Fruit fly (Drosophila melanogaster) whole organism: Measurements from ENCODE around the gene CG13003.

ENCODE experiments used
- CG8478 ChIP-seq: fragments of >200 bp; optimal IDR thresholded peaks from 2 replicates; lab custom pipeline; 2018; ENCODE audit warnings: inconsistent platforms
- Dll ChIP-seq: fragments of >200 bp; optimal IDR thresholded peaks from 2 replicates; lab custom pipeline; 2017
- EcR ChIP-seq, 2 experiments: fragments of >200 bp; optimal IDR thresholded peaks; 2 replicates each; lab custom pipeline; 2017; ENCODE audit warnings: missing biosample characterization in 2 of 2, missing genetic modification characterization in 2 of 2, missing genetic modification reagents in 2 of 2
- pan ChIP-seq: fragments of >200 bp; optimal IDR thresholded peaks from 2 replicates; lab custom pipeline; 2017
- psq ChIP-seq: fragments of >200 bp; optimal IDR thresholded peaks from 2 replicates; lab custom pipeline; 2017
- usp ChIP-seq: fragments of >200 bp; optimal IDR thresholded peaks from 2 replicates; lab custom pipeline; 2017; ENCODE audit warnings: missing biosample characterization, missing genetic modification characterization, mixed read lengths

CG13003 gene

DNA sequence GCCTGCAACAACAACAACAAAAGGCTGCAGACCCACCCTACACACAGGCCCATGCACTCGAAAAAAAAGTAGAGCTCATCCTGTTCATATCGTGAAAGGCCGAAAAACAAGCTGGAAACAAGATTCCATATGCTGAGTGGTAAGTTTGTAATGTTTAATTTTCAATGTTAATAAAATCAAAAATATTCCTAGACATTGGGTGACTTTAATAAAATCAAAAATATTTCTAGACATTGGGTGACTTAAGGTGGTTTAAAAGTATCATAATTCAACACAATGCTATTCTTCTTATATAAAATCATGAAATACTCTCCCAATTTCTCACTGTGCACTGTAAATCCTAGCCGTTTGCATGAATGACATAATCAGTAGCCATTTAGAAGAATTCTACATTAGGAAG, 3.7 kb upstream of the CG13003 start:
- TF ChIP-seq pan (lab: Kevin White, UChicago) (no peak), EcR (GFP tag; optimal IDR thresholded peaks at IDR 0.05; lab: Kevin White, UChicago) (no peak), CG8478 (lab: Kevin White, UChicago) (no peak), Dll (lab: Kevin White, UChicago) (no peak), usp (GFP tag; lab: Kevin White, UChicago) (no peak), psq (no peak)

dm6 chrX:16874671-16875070, 1.7 kb downstream of the CG13003 start:
- TF ChIP-seq Dll (lab: Kevin White, UChicago) = no peak
- TF ChIP-seq psq = no peak
- TF ChIP-seq CG8478 (lab: Kevin White, UChicago) = no peak
- TF ChIP-seq EcR (GFP tag; optimal IDR thresholded peaks at IDR 0.05; lab: Kevin White, UChicago) = no peak
- no peak for TF ChIP-seq pan (lab: Kevin White, UChicago)
- no peak for TF ChIP-seq usp (GFP tag; lab: Kevin White, UChicago)

DNA sequence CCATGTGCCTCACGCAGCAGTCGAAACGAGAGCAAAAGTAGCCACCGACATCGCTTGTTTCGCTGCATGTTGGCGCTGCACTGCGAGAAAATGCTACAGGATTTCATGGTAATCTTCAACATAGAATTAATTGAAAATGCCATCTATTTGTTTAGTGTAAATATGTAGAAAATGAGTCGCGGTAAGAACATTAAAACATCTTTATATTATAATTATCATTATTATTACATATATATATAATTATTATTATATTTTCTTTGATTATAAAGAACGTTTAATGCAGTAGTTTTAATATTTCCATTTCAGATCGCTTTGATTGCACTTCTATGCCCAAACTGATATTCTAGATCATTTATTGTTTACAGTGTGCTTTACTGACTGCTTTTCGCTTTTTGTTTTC, 3.3 kb downstream of the CG13003 start:
- TF ChIP-seq usp (GFP tag; lab: Kevin White, UChicago) = no peak
- no peak for TF ChIP-seq EcR (GFP tag; optimal IDR thresholded peaks at IDR 0.05; lab: Kevin White, UChicago)
- no peak for TF ChIP-seq Dll (lab: Kevin White, UChicago)
- no peak for TF ChIP-seq pan (lab: Kevin White, UChicago)
- TF ChIP-seq CG8478 (lab: Kevin White, UChicago) = no peak
- TF ChIP-seq psq = no peak

- no peak for TF ChIP-seq pan (lab: Kevin White, UChicago)
- TF ChIP-seq psq = no peak
- no peak for TF ChIP-seq CG8478 (lab: Kevin White, UChicago)
- TF ChIP-seq EcR (GFP tag; optimal IDR thresholded peaks at IDR 0.05; lab: Kevin White, UChicago) = no peak
- TF ChIP-seq usp (GFP tag; lab: Kevin White, UChicago) = no peak
- no peak for TF ChIP-seq Dll (lab: Kevin White, UChicago)
Observed at dm6 chrX:16871808-16872207, 4.5 kb downstream of the CG13003 start.

DNA sequence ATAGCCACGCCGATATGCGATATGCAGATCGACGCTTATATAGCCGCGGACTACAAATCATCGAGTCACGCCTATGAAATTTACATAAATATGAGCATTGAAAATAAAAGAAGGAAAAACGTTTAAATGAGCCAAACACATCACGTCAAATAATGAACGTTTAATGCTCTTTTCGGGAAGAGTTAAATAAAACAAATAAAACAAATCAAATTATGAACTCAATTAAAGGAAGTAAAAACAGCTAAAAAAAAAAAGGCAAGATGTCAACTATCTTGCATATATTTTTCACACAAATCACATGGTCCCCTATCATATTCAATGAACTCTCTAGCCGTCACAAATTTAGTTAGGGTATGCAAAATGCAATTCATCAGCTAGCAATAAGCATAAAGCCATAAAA, 8.7 kb downstream of the CG13003 start:
- TF ChIP-seq pan (lab: Kevin White, UChicago) (no peak), CG8478 (lab: Kevin White, UChicago) (no peak)

- TF ChIP-seq EcR (GFP tag; optimal IDR thresholded peaks at IDR 0.05; lab: Kevin White, UChicago) (no peak), Dll (lab: Kevin White, UChicago) (no peak), usp (GFP tag; lab: Kevin White, UChicago) (no peak), pan (lab: Kevin White, UChicago) (no peak), CG8478 (lab: Kevin White, UChicago) (no peak)
Observed at dm6 chrX:16859732-16860131, 16.6 kb downstream of the CG13003 start.

dm6 chrX:16854746-16855145, 21.6 kb downstream of the CG13003 start:
- no peak for TF ChIP-seq psq
- no peak for TF ChIP-seq CG8478 (lab: Kevin White, UChicago)
- TF ChIP-seq Dll (lab: Kevin White, UChicago) = no peak
- TF ChIP-seq pan (lab: Kevin White, UChicago) = no peak
- TF ChIP-seq usp (GFP tag; lab: Kevin White, UChicago) = no peak
- no peak for TF ChIP-seq EcR (GFP tag; optimal IDR thresholded peaks at IDR 0.05; lab: Kevin White, UChicago)

DNA sequence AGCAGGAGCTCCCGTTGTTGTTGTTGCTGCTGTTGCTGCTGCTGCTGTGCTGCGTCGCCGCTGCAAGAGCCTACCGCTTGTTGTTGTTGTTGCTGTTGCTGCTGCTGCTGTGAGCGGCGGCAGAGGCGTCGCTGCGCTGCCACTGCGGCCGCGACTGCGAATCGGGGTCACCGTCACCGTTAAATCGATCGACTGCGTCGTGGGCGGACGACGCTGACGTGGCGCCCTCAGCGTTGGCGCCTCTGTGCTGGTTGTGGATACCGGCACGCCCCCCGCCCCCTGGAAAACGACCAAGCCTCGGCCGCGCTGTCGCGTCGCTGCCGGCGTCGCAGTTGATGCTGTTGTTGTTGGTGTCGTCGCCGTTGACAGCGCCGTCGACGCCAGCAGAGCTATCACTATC, 26.8 kb downstream of the CG13003 start:
- TF ChIP-seq CG8478 (lab: Kevin White, UChicago) = no peak
- no peak for TF ChIP-seq Dll (lab: Kevin White, UChicago)
- no peak for TF ChIP-seq EcR (GFP tag; optimal IDR thresholded peaks at IDR 0.05; lab: Kevin White, UChicago)
- no peak for TF ChIP-seq usp (GFP tag; lab: Kevin White, UChicago)
- no peak for TF ChIP-seq pan (lab: Kevin White, UChicago)
- no peak for TF ChIP-seq psq

DNA sequence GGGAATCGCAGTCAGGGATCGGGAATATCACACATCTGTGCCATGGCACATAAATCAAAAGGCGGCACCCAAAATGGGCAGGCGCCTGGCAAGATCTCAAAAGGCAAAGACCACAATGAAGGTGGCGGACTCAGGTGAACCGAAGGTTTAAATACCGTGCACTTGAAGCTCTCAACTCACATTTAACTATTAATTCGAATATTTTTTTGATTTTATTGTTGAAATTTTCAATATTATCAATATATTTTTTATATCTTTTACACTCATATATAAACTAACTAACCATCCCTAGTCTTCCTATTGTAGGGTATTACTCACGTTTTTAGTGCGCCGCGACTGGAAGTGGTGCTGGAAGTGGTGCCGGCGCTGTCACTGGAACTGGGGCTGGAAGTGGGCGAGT, 27.4 kb downstream of the CG13003 start:
- TF ChIP-seq CG8478 (lab: Kevin White, UChicago) (no peak), psq (no peak), usp (GFP tag; lab: Kevin White, UChicago) (no peak), EcR (GFP tag; optimal IDR thresholded peaks at IDR 0.05; lab: Kevin White, UChicago) (no peak), pan (lab: Kevin White, UChicago) (no peak), Dll (lab: Kevin White, UChicago) (no peak)

- TF ChIP-seq usp (GFP tag; lab: Kevin White, UChicago) = no peak
- TF ChIP-seq Dll (lab: Kevin White, UChicago) = no peak
- TF ChIP-seq EcR (GFP tag; optimal IDR thresholded peaks at IDR 0.05; lab: Kevin White, UChicago) = no peak
- no peak for TF ChIP-seq psq
- no peak for TF ChIP-seq CG8478 (lab: Kevin White, UChicago)
- TF ChIP-seq pan (lab: Kevin White, UChicago) = no peak
Observed at dm6 chrX:16846575-16846974, 29.8 kb downstream of the CG13003 start.

DNA sequence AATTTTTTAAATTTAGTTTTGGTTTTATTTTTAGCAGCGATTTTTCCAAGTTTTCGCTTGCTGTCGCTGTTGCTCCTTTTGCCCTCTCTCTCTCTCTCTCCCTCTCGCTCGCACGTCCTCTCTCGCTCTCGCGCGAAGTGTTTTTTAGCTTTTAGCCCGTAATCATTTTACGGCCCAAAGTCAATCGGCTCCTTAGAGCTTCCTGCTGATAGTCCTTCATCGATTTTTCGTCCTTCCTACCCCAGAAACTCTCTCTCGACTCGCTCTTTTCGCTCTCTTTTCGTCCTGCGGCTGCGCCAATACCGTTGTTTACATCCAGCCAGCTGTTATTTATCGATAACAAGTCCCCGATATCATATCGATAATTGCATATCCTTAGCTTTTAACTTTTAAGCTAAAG, 32.0 kb downstream of the CG13003 start, which contains the start of gene RSG7:
RSG7 (minus strand) TSS at position 139 of the 400 bp plus-strand sequence.
- TF ChIP-seq CG8478 (lab: Kevin White, UChicago) (no peak), EcR (GFP tag; optimal IDR thresholded peaks at IDR 0.05; lab: Kevin White, UChicago) (no peak), pan (lab: Kevin White, UChicago) (no peak), psq (no peak), usp (GFP tag; lab: Kevin White, UChicago) (no peak), Dll (lab: Kevin White, UChicago) (no peak)

dm6 chrX:16839905-16840304, 36.4 kb downstream of the CG13003 start:
- TF ChIP-seq Dll (lab: Kevin White, UChicago) (no peak), pan (lab: Kevin White, UChicago) (no peak), usp (GFP tag; lab: Kevin White, UChicago) (no peak), CG8478 (lab: Kevin White, UChicago) (no peak), EcR (GFP tag; optimal IDR thresholded peaks at IDR 0.05; lab: Kevin White, UChicago) (no peak), psq (no peak)
